Worm (Caenorhabditis elegans) whole organism, L4/young adult: ENCODE measurements around the gene F46H6.5.

Source experiments
- W03F9.2 ChIP-seq: fragments of 150-350 bp; optimal IDR thresholded peaks from 2 replicates; lab custom pipeline; 2014; ENCODE audit warnings: missing biosample characterization, missing genetic modification characterization
- dao-5 ChIP-seq: sonication (generic microtip); optimal IDR thresholded peaks from 2 replicates; lab custom pipeline; 2016; ENCODE audit warnings: missing genotype, missing genetic modification characterization, moderate library complexity, missing compliant biosample characterization
- him-1 ChIP-seq: sonication (generic microtip); optimal IDR thresholded peaks from 2 replicates; lab custom pipeline; 2016; ENCODE audit warnings: missing genotype, missing genetic modification reagents, missing genetic modification characterization, missing compliant biosample characterization

- TF ChIP-seq dao-5 (no peak), W03F9.2 (no peak), him-1 (peak; percentile 43)
These were observed 31.9 kb upstream of the F46H6.5 start, which contains the start of gene pdi-2 for ce11 chrX:4523887-4524350.
